Worm (Caenorhabditis elegans): ENCODE measurements around the gene sra-7.

ce11 chrII:9497309-9497708, 47.2 kb upstream of the sra-7 start:
- TF ChIP-seq K02D7.2 (tag; optimal IDR thresholded peaks at IDR 0.05) (no peak), rnt-1 (tag; optimal IDR thresholded peaks at IDR 0.05) (no peak), sox-4 (tag; optimal IDR thresholded peaks at IDR 0.05) (no peak), ref-2 (tag; optimal IDR thresholded peaks at IDR 0.05) (no peak)
